Worm (Caenorhabditis elegans): Measurements from ENCODE around the gene suox-1.

Gene suox-1

DNA sequence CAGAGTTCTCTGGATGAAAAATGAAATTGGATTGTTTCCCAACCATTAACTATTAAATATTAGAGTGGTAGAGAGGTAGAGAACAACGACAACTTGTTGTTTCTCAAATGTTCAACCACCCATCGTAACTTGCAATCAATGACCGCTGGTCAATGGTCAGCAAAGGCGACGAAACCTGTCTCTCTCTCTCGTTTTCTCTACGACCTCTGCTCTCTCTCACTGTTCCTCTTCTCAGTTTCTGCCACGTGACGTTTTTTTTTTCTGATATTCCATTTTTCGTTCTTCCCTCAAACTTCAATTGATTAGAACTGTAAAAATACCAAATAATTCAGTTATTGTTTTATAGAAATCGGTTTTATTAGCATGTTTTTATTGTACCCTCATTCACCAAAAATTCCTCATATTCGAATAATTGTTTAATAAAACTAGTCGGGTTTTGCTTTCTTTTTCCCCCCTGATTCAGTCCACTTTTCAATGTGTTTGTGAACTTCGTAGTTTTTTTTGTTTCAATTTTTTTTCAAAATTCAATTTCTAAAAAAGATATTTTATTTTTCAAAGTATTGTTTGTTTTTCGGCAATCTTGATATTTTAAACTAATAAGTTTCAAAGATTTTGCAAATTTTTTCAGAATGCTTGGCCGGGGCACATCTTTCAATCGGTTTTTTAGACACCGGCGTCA is at the start of gene suox-1:
suox-1 (plus strand) TSS at position 629 of the 679 bp plus-strand sequence.
- TF ChIP-seq nhr-80 (tag; optimal IDR thresholded peaks at IDR 0.05) (peak; percentile 42), tbp1 (GFP tag; optimal IDR thresholded peaks at IDR 0.05) (peak; percentile 1), Y79H2A.3 (GFP tag; conservative IDR thresholded peaks at IDR 0.05) (no peak), K11D2.4 (GFP tag; IDR thresholded peaks at IDR 0.05) (0 out of 2 replicates have a peak, but pooled peaks have one; percentile 30), cebp-1 (GFP tag; IDR thresholded peaks at IDR 0.05) (no peak), cebp-1 (tag; optimal IDR thresholded peaks at IDR 0.05) (peak; percentile 2), hmg-1.2 (GFP tag; IDR thresholded peaks at IDR 0.05) (peak; percentile 39; the same call in 1 of the 2 replicates), tlf-1 (GFP tag; optimal IDR thresholded peaks at IDR 0.05) (no peak), lin-40 (tag; optimal IDR thresholded peaks at IDR 0.05) (peak; percentile 22), ztf-22 (GFP tag; optimal IDR thresholded peaks at IDR 0.05) (no peak), dpl-1 (GFP tag; optimal IDR thresholded peaks at IDR 0.05) (no peak), ceh-27 (GFP tag; optimal IDR thresholded peaks at IDR 0.05) (peak; percentile 16)

DNA sequence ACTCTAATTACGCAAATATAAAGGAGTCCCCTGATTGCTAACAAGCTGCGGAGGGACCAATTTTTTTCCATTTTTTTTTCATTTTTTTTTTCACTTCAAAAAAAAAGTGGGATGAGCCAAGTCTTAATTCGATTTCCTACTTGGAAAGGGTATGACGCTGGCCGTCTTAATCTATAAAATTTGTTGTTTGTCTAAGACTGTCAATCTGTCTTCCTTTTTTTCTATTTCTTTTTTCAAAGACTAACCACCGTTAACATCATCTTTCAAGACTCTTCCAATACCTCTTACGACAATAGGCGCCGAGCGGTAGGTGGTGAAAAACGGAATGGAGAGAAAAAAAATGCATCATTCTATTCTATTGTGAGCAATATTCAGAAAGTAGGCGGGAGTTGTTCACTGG is 32.3 kb upstream of the suox-1 start:
- no peak for TF ChIP-seq hlh-26 (GFP tag; conservative IDR thresholded peaks at IDR 0.05)
- no peak for TF ChIP-seq ztf-22 (GFP tag; optimal IDR thresholded peaks at IDR 0.05)
- no peak for TF ChIP-seq ceh-58 (GFP tag; IDR thresholded peaks at IDR 0.05)
- TF ChIP-seq bed-1 (GFP tag; IDR thresholded peaks at IDR 0.05): no peak
- no peak for TF ChIP-seq lir-1 (GFP tag; conservative IDR thresholded peaks at IDR 0.05)
- TF ChIP-seq mel-28 (tag; optimal IDR thresholded peaks at IDR 0.05; ENCODE audit: borderline replicate concordance): no peak
- TF ChIP-seq ztf-3 (GFP tag; optimal IDR thresholded peaks at IDR 0.05): no peak
- TF ChIP-seq mes-4 (tag; optimal IDR thresholded peaks at IDR 0.05): no peak
- no peak for TF ChIP-seq hmg-1.2 (GFP tag; IDR thresholded peaks at IDR 0.05)
- no peak for TF ChIP-seq Y67H2A.10 (GFP tag; conservative IDR thresholded peaks at IDR 0.05)
- no peak for TF ChIP-seq F39B2.1 (GFP tag; IDR thresholded peaks at IDR 0.05)
- TF ChIP-seq F57C9.4 (tag; optimal IDR thresholded peaks at IDR 0.05): no peak
- no peak for TF ChIP-seq F52B5.7 (tag; optimal IDR thresholded peaks at IDR 0.05)
- no peak for TF ChIP-seq mxl-1 (tag; optimal IDR thresholded peaks at IDR 0.05)

DNA sequence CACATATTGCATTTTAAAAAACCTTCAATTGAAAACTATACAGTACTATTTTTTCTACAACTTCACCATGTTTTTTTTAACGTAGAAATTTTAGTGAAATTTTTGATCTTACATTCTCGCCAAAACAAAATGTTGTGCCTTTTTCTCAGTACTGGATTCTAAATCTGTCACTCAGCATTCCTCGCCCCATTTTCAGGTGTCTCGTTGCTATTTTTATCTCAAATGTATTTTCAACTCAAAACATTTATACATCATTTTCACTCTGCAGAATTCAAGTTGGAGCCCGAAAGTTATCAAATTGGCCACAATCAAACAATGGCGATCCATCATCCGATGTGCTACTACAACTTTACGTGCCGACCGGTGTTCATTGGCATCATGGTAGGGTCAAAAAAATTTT is 31.3 kb upstream of the suox-1 start, which contains the start of gene sprr-1:
sprr-1 (plus strand) TSS at position 269 of the 400 bp plus-strand sequence.
- TF ChIP-seq B0336.3 (GFP tag; IDR thresholded peaks at IDR 0.05): no peak
- TF ChIP-seq ama-1 (optimal IDR thresholded peaks at IDR 0.05): no peak
- TF ChIP-seq ama-1 (GFP tag; optimal IDR thresholded peaks at IDR 0.05): no peak
- no peak for TF ChIP-seq pbrm-1 (GFP tag; IDR thresholded peaks at IDR 0.05)
- TF ChIP-seq ceh-100 (GFP tag; IDR thresholded peaks at IDR 0.05): no peak
- no peak for TF ChIP-seq madf-3 (GFP tag; IDR thresholded peaks at IDR 0.05)
- no peak for TF ChIP-seq aptf-3 (GFP tag; IDR thresholded peaks at IDR 0.05)
- no peak for TF ChIP-seq snpc-4 (GFP tag; optimal IDR thresholded peaks at IDR 0.05)
- TF ChIP-seq snpc-4 (tag; optimal IDR thresholded peaks at IDR 0.05): no peak
- no peak for TF ChIP-seq lin-40 (tag; optimal IDR thresholded peaks at IDR 0.05)
- TF ChIP-seq nhr-90 (tag; optimal IDR thresholded peaks at IDR 0.05): no peak
- no peak for TF ChIP-seq xnd-1 (tag; optimal IDR thresholded peaks at IDR 0.05)
- no peak for TF ChIP-seq Y79H2A.3 (GFP tag; conservative IDR thresholded peaks at IDR 0.05)
- no peak for TF ChIP-seq somi-1 (GFP tag; optimal IDR thresholded peaks at IDR 0.05)
- TF ChIP-seq dox-1 (GFP tag; IDR thresholded peaks at IDR 0.05): no peak
- TF ChIP-seq ztf-6 (GFP tag; IDR thresholded peaks at IDR 0.05): no peak
- no peak for TF ChIP-seq gei-17 (GFP tag; optimal IDR thresholded peaks at IDR 0.05)
- TF ChIP-seq nfyb-1 (GFP tag; IDR thresholded peaks at IDR 0.05): no peak
- TF ChIP-seq Y53G8AR.9 (GFP tag; conservative IDR thresholded peaks at IDR 0.05): no peak
- no peak for TF ChIP-seq zfh-2 (GFP tag; conservative IDR thresholded peaks at IDR 0.05)
- TF ChIP-seq F37B4.10 (GFP tag; IDR thresholded peaks at IDR 0.05): no peak
- no peak for TF ChIP-seq mes-4 (tag; optimal IDR thresholded peaks at IDR 0.05)
